Worm (Caenorhabditis elegans) whole organism, mixed stage, embryonic: ENCODE measurements around the gene F53B1.8.
A peak's percentile ranks its signal among the peaks of the same experiment; 100 is the strongest.

Experiments
- blmp-1 ChIP-seq: fragments of 150-350 bp; optimal IDR thresholded peaks from 2 replicates; lab custom pipeline; 2014; ENCODE audit warnings: missing biosample characterization, missing genetic modification characterization
- ceh-83 ChIP-seq: fragments of 200-800 bp; sonication (Bioruptor generic); optimal IDR thresholded peaks from 2 replicates; lab custom pipeline; 2018; ENCODE audit warnings: mild to moderate bottlenecking, missing genetic modification characterization, missing compliant biosample characterization
- elt-1 ChIP-seq: sonication (generic microtip); optimal IDR thresholded peaks from 2 replicates; lab custom pipeline; 2017; ENCODE audit warnings: missing genetic modification characterization, mild to moderate bottlenecking, missing compliant biosample characterization, antibody characterized with exemption, moderate library complexity, borderline replicate concordance; ENCODE audit not compliant: insufficient read depth
- lin-13 ChIP-seq: fragments of 150-350 bp; optimal IDR thresholded peaks from 2 replicates; lab custom pipeline; 2014; ENCODE audit warnings: missing biosample characterization, missing genetic modification characterization
- nhr-12 ChIP-seq: fragments of 150-350 bp; optimal IDR thresholded peaks from 2 replicates; lab custom pipeline; 2014; ENCODE audit warnings: missing biosample characterization, missing genetic modification characterization
- nhr-237 ChIP-seq: fragments of 150-350 bp; optimal IDR thresholded peaks from 2 replicates; lab custom pipeline; 2014; ENCODE audit warnings: missing biosample characterization, missing genetic modification characterization
- unc-120 ChIP-seq: sonication (generic microtip); optimal IDR thresholded peaks from 2 replicates; lab custom pipeline; 2017; ENCODE audit warnings: missing genetic modification characterization, missing compliant biosample characterization; ENCODE audit not compliant: poor library complexity, severe bottlenecking
- unc-39 ChIP-seq: fragments of 150-350 bp; optimal IDR thresholded peaks from 2 replicates; lab custom pipeline; 2014; ENCODE audit warnings: missing biosample characterization, missing genetic modification characterization
- unc-62 ChIP-seq: fragments of 150-350 bp; optimal IDR thresholded peaks from 2 replicates; lab custom pipeline; 2014; ENCODE audit warnings: missing biosample characterization, missing genetic modification reagents, missing genetic modification characterization

DNA sequence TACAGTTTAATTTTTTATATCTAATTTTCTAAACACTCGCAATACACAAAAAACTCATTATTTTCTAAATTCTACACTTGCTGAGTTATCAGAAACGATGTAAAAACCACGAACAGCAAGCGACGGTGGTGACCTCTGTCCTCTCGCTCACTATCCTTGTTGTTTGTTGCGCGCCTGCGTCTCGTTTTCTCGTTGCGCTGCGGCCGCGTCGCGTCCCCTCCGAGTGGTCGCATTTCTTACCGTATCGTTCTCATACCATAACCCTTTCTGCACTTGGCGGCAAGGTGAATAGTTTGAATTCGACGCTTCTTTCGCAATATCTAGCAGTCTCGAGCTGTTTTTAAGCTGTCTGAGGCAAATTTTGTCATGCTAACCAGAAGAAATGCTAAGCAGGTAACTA, 40.6 kb downstream of the F53B1.8 start, which contains the start of gene lsy-2:
- TF ChIP-seq lin-13 (tag; lab: Kevin White, UChicago) (peak; percentile 5), unc-62 (GFP tag; lab: Kevin White, UChicago) (no peak), unc-120 (tag; lab: Kevin White, UChicago) (no peak), elt-1 (no peak), nhr-237 (tag; lab: Kevin White, UChicago) (peak; percentile 10), nhr-12 (tag; lab: Kevin White, UChicago) (no peak), ceh-83 (no peak), blmp-1 (tag; lab: Kevin White, UChicago) (no peak), unc-39 (tag; lab: Kevin White, UChicago) (no peak)
